Worm (Caenorhabditis elegans) whole organism, L1 larva: Measurements from ENCODE around the gene ZK1055.2.

ENCODE experiments used
- alr-1 ChIP-seq: fragments of 200-800 bp; sonication (Bioruptor generic); optimal IDR thresholded peaks from 2 replicates; lab custom pipeline; 2018; ENCODE audit warnings: borderline replicate concordance, mild to moderate bottlenecking, missing genetic modification characterization, missing compliant biosample characterization
- ceh-63 ChIP-seq: fragments of 200-800 bp; sonication (Bioruptor generic); optimal IDR thresholded peaks from 2 replicates; lab custom pipeline; 2018; ENCODE audit warnings: mild to moderate bottlenecking, missing genetic modification characterization, missing compliant biosample characterization
- ceh-82 ChIP-seq, 3 experiments: fragments of 150-350 bp in 1 of 3; sonication (generic microtip) in 2 of 3; optimal IDR thresholded peaks; 2 replicates each; lab custom pipeline; 2014 to 2017; ENCODE audit warnings: missing biosample characterization in 3 of 3, missing genetic modification characterization in 3 of 3
- efl-1 ChIP-seq, 4 experiments: fragments of 150-350 bp; optimal IDR thresholded peaks in 3 of 4; peaks in 1 of 4; 1 replicate in 1 of 4; 2 replicates in 3 of 4; lab custom pipeline; 2014; ENCODE audit warnings: missing biosample characterization in 2 of 4, missing genetic modification characterization in 2 of 4, missing genetic modification reagents in 2 of 4
- efl-3 ChIP-seq: fragments of 200-800 bp; sonication (Bioruptor generic); optimal IDR thresholded peaks from 2 replicates; lab custom pipeline; 2018; ENCODE audit warnings: mild to moderate bottlenecking, missing genetic modification characterization, missing compliant biosample characterization
- egl-13 ChIP-seq: sonication (generic microtip); optimal IDR thresholded peaks from 2 replicates; lab custom pipeline; 2016; ENCODE audit warnings: missing genotype, missing genetic modification reagents, missing genetic modification characterization, missing compliant biosample characterization
- elt-3 ChIP-seq, 6 experiments: fragments of 150-350 bp in 1 of 6; sonication (generic microtip); optimal IDR thresholded peaks; 2 replicates each; lab custom pipeline; 2017 to 2018; ENCODE audit warnings: missing biosample characterization in 6 of 6, missing genetic modification characterization in 6 of 6, inconsistent platforms in 1 of 6
- ets-5 ChIP-seq: fragments of 200-800 bp; sonication (Bioruptor generic); IDR thresholded peaks from 2 replicates; pipeline ENCODE4 v1.3.6; 2022; ENCODE audit warnings: missing genetic modification characterization, missing compliant biosample characterization
- fos-1 ChIP-seq: fragments of 150-350 bp; optimal IDR thresholded peaks from 2 replicates; lab custom pipeline; 2014; ENCODE audit warnings: missing biosample characterization, missing genetic modification characterization
- grh-1 ChIP-seq: fragments of 200-800 bp; sonication (Bioruptor generic); IDR thresholded peaks from 2 replicates; pipeline ENCODE4 v1.3.6; 2022; ENCODE audit warnings: missing genetic modification reagents, missing genetic modification characterization, missing compliant biosample characterization
- irx-1 ChIP-seq: sonication (generic microtip); optimal IDR thresholded peaks from 2 replicates; lab custom pipeline; 2016; ENCODE audit warnings: missing genetic modification characterization, missing compliant biosample characterization
- isw-1 ChIP-seq: fragments of 200-800 bp; sonication (Bioruptor generic); IDR thresholded peaks from 2 replicates; pipeline ENCODE4 v1.3.6; 2022; ENCODE audit warnings: missing genetic modification characterization, missing compliant biosample characterization
- jun-1 ChIP-seq: fragments of 150-350 bp; optimal IDR thresholded peaks from 2 replicates; lab custom pipeline; 2014; ENCODE audit warnings: missing biosample characterization, missing genetic modification reagents, missing genetic modification characterization
- lin-14 ChIP-seq: fragments of 200-800 bp; sonication (Bioruptor generic); optimal IDR thresholded peaks from 2 replicates; lab custom pipeline; 2018; ENCODE audit warnings: mild to moderate bottlenecking, missing genetic modification characterization, moderate library complexity, missing compliant biosample characterization
- lin-35 ChIP-seq, 2 experiments: fragments of 150-350 bp; optimal IDR thresholded peaks; 2 replicates each; lab custom pipeline; 2014; ENCODE audit warnings: missing biosample characterization in 2 of 2, missing genetic modification characterization in 2 of 2, missing genetic modification reagents in 2 of 2
- mab-9 ChIP-seq: fragments of 200-800 bp; sonication (Bioruptor generic); IDR thresholded peaks from 2 replicates; pipeline ENCODE4 v1.3.6; 2022; ENCODE audit warnings: missing genetic modification reagents, missing genetic modification characterization, missing compliant biosample characterization
- mdl-1 ChIP-seq, 2 experiments: fragments of 150-350 bp; optimal IDR thresholded peaks; 2 replicates each; lab custom pipeline; 2014 to 2017; ENCODE audit warnings: missing biosample characterization in 2 of 2, missing genetic modification characterization in 2 of 2, inconsistent platforms in 1 of 2
- mep-1 ChIP-seq: fragments of 150-350 bp; optimal IDR thresholded peaks from 2 replicates; lab custom pipeline; 2014; ENCODE audit warnings: missing biosample characterization, missing genetic modification characterization
- nhr-11 ChIP-seq: fragments of 150-350 bp; optimal IDR thresholded peaks from 2 replicates; lab custom pipeline; 2014; ENCODE audit warnings: missing biosample characterization, missing genetic modification characterization
- nhr-19 ChIP-seq: fragments of 200-800 bp; sonication (Bioruptor generic); conservative IDR thresholded peaks from 2 replicates; pipeline ENCODE4 v1.3.6; 2022; ENCODE audit warnings: missing genetic modification characterization, missing compliant biosample characterization
- nhr-237 ChIP-seq: fragments of 150-350 bp; optimal IDR thresholded peaks from 2 replicates; lab custom pipeline; 2014; ENCODE audit warnings: missing biosample characterization, missing genetic modification characterization
- nhr-28 ChIP-seq: fragments of 150-350 bp; optimal IDR thresholded peaks from 2 replicates; lab custom pipeline; 2014; ENCODE audit warnings: missing biosample characterization, missing genetic modification characterization
- nhr-71 ChIP-seq: sonication (generic microtip); optimal IDR thresholded peaks from 2 replicates; lab custom pipeline; 2016; ENCODE audit warnings: mild to moderate bottlenecking, missing genetic modification characterization, moderate library complexity, missing compliant biosample characterization
- nhr-76 ChIP-seq: sonication (generic microtip); optimal IDR thresholded peaks from 2 replicates; lab custom pipeline; 2017; ENCODE audit warnings: missing biosample characterization, missing genetic modification characterization
- nhr-77 ChIP-seq: fragments of 150-350 bp; optimal IDR thresholded peaks from 2 replicates; lab custom pipeline; 2014; ENCODE audit warnings: missing biosample characterization, missing genetic modification characterization
- nhr-85 ChIP-seq: sonication (generic microtip); peaks from one replicate; lab custom pipeline; 2016; ENCODE audit warnings: missing genetic modification characterization, inconsistent platforms, missing compliant biosample characterization
- nhr-90 ChIP-seq: sonication (generic microtip); optimal IDR thresholded peaks from 2 replicates; lab custom pipeline; 2016; ENCODE audit warnings: mild to moderate bottlenecking, missing genetic modification characterization, missing compliant biosample characterization; ENCODE audit not compliant: poor library complexity
- rnt-1 ChIP-seq: sonication (generic microtip); optimal IDR thresholded peaks from 2 replicates; lab custom pipeline; 2016; ENCODE audit warnings: mild to moderate bottlenecking, missing genetic modification characterization, moderate library complexity, missing compliant biosample characterization
- skn-1 ChIP-seq: fragments of 150-350 bp; optimal IDR thresholded peaks from 2 replicates; lab custom pipeline; 2014; ENCODE audit warnings: missing biosample characterization, missing genetic modification characterization
- sup-37 ChIP-seq: fragments of 200-800 bp; sonication (Bioruptor generic); optimal IDR thresholded peaks from 2 replicates; lab custom pipeline; 2018; ENCODE audit warnings: mild to moderate bottlenecking, missing genetic modification characterization, missing compliant biosample characterization
- unc-86 ChIP-seq: sonication (generic microtip); optimal IDR thresholded peaks from 2 replicates; lab custom pipeline; 2016; ENCODE audit warnings: missing genetic modification characterization, missing compliant biosample characterization
- xbp-1 ChIP-seq: sonication (generic microtip); optimal IDR thresholded peaks from 2 replicates; lab custom pipeline; 2016; ENCODE audit warnings: missing genetic modification characterization, missing compliant biosample characterization
- zip-4 ChIP-seq: fragments of 200-800 bp; sonication (Bioruptor generic); optimal IDR thresholded peaks from 2 replicates; lab custom pipeline; 2018; ENCODE audit warnings: mild to moderate bottlenecking, missing genetic modification characterization, moderate library complexity, missing compliant biosample characterization

ZK1055.2 gene

ce11 chrV:6551707-6552390 lies 38.5 kb upstream of the ZK1055.2 start, which contains the start of gene twk-10 (continued):
- TF ChIP-seq elt-3 (tag; optimal IDR thresholded peaks at IDR 0.05; lab: Kevin White, UChicago) (peak in 1 of 6 experiments; percentile 10), efl-1 (optimal IDR thresholded peaks at IDR 0.05; lab: Kevin White, UChicago) (peak; percentile 18 to 36), efl-1 (GFP tag; optimal IDR thresholded peaks at IDR 0.05 in 1 of 2; lab: Kevin White, UChicago) (peak in 1 of 2 experiments; percentile 94), nhr-90 (tag; lab: Kevin White, UChicago) (peak; percentile 42), lin-14 (GFP tag; lab: Kevin White, UChicago) (peak; percentile 17), ets-5 (GFP tag; lab: Robert Waterston, UW) (no peak), skn-1 (tag; lab: Kevin White, UChicago) (no peak), nhr-71 (no peak), rnt-1 (tag; lab: Kevin White, UChicago) (peak; percentile 45), nhr-77 (peak; percentile 28), nhr-85 (no peak), irx-1 (peak; percentile 27), lin-35 (GFP tag; optimal IDR thresholded peaks at IDR 0.05; lab: Kevin White, UChicago) (peak; percentile 21 to 48), egl-13 (tag; lab: Kevin White, UChicago) (no peak), mdl-1 (tag; optimal IDR thresholded peaks at IDR 0.05; lab: Kevin White, UChicago) (peak in 1 of 2 experiments; percentile 42)

- TF ChIP-seq xbp-1 (tag; lab: Kevin White, UChicago) (no peak), nhr-28 (tag; lab: Kevin White, UChicago) (no peak), mep-1 (tag; lab: Kevin White, UChicago) (no peak), alr-1 (tag; lab: Kevin White, UChicago) (no peak), zip-4 (no peak)
- TF ChIP-seq, all 84 proteins: peak for 0
These were observed 36.1 kb upstream of the ZK1055.2 start, which contains the start of gene K04A8.19 for ce11 chrV:6554308-6554707. TSS of gene K04A8.19 (minus strand) at chrV:6554408.

ce11 chrV:6557035-6557434 lies 33.3 kb upstream of the ZK1055.2 start, which contains the start of gene spp-27:
TSS of gene spp-27 (minus strand) at chrV:6557135.
- TF ChIP-seq ets-5 (GFP tag; lab: Robert Waterston, UW) (no peak), sup-37 (GFP tag; lab: Kevin White, UChicago) (no peak), nhr-28 (tag; lab: Kevin White, UChicago) (no peak), nhr-11 (tag; lab: Kevin White, UChicago) (no peak), jun-1 (no peak), grh-1 (no peak), nhr-85 (no peak), efl-3 (no peak), mep-1 (tag; lab: Kevin White, UChicago) (no peak)

ce11 chrV:6558103-6558502 lies 32.3 kb upstream of the ZK1055.2 start, which contains the start of gene spp-20:
TSS of gene spp-20 (minus strand) at chrV:6558203.
- no peak for TF ChIP-seq elt-3 (tag; optimal IDR thresholded peaks at IDR 0.05; lab: Kevin White, UChicago)
- TF ChIP-seq grh-1 = no peak
- no peak for TF ChIP-seq nhr-71
- no peak for TF ChIP-seq mab-9
- TF ChIP-seq nhr-237 (tag; lab: Kevin White, UChicago) = no peak
- TF ChIP-seq ceh-82 (tag; optimal IDR thresholded peaks at IDR 0.05; lab: Kevin White, UChicago) = no peak
- TF ChIP-seq nhr-76 (tag; lab: Kevin White, UChicago) = no peak
- no peak for TF ChIP-seq efl-1 (optimal IDR thresholded peaks at IDR 0.05; lab: Kevin White, UChicago)
- TF ChIP-seq efl-1 (GFP tag; optimal IDR thresholded peaks at IDR 0.05 in 1 of 2; lab: Kevin White, UChicago) = no peak
- no peak for TF ChIP-seq isw-1 (GFP tag; lab: Robert Waterston, UW)
- no peak for TF ChIP-seq nhr-19 (GFP tag; lab: Robert Waterston, UW)
- no peak for TF ChIP-seq fos-1 (tag; lab: Kevin White, UChicago)
- TF ChIP-seq ceh-63 = no peak
- TF ChIP-seq unc-86 (tag; lab: Kevin White, UChicago) = no peak
- no peak for TF ChIP-seq lin-35 (GFP tag; optimal IDR thresholded peaks at IDR 0.05; lab: Kevin White, UChicago)
